Fruit fly (Drosophila melanogaster) whole organism, embryonic: ENCODE measurements around the gene Ptp10D.

Experiments used
- Aef1 ChIP-seq: fragments of 200-800 bp; sonication (Bioruptor generic); IDR thresholded peaks from 3 replicates; pipeline ENCODE4 v1.3.6; 2022; ENCODE audit warnings: missing biosample characterization, missing genetic modification characterization
- Antp ChIP-seq: fragments of 200-800 bp; sonication (Bioruptor generic); optimal IDR thresholded peaks from 3 replicates; lab custom pipeline; 2016; ENCODE audit warnings: missing biosample characterization, missing genetic modification characterization
- Atf3 ChIP-seq: fragments of 200-800 bp; sonication (Bioruptor generic); optimal IDR thresholded peaks from 3 replicates; lab custom pipeline; 2016; ENCODE audit warnings: missing biosample characterization, missing genetic modification characterization
- B-H2 ChIP-seq: fragments of 200-800 bp; sonication (Bioruptor generic); optimal IDR thresholded peaks from 2 replicates; lab custom pipeline; 2018; ENCODE audit warnings: missing biosample characterization, mild to moderate bottlenecking, missing genetic modification characterization
- CG11723 ChIP-seq: fragments of 200-800 bp; sonication (Bioruptor generic); optimal IDR thresholded peaks from 2 replicates; lab custom pipeline; 2017; ENCODE audit warnings: missing biosample characterization, mild to moderate bottlenecking, missing genetic modification characterization
- CG12219 ChIP-seq: fragments of 200-800 bp; sonication (Bioruptor generic); optimal IDR thresholded peaks from 3 replicates; lab custom pipeline; 2018; ENCODE audit warnings: missing biosample characterization, mild to moderate bottlenecking, missing genetic modification characterization
- CG15696 ChIP-seq: fragments of 200-800 bp; sonication (Bioruptor generic); optimal IDR thresholded peaks from 2 replicates; lab custom pipeline; 2019; ENCODE audit warnings: missing biosample characterization, mild to moderate bottlenecking, missing genetic modification characterization, moderate library complexity
- CG16779 ChIP-seq: fragments of 200-800 bp; sonication (Bioruptor generic); IDR thresholded peaks from 2 replicates; pipeline ENCODE4 v1.3.6; 2022; ENCODE audit warnings: missing biosample characterization, missing genetic modification characterization
- CG17612 ChIP-seq: fragments of 200-800 bp; sonication (Bioruptor generic); IDR thresholded peaks from 2 replicates; pipeline ENCODE4 v1.3.6; 2022; ENCODE audit warnings: missing biosample characterization, missing genetic modification characterization
- CG17912 ChIP-seq: fragments of 200-800 bp; sonication (Bioruptor generic); optimal IDR thresholded peaks from 2 replicates; lab custom pipeline; 2018; ENCODE audit warnings: missing biosample characterization, mild to moderate bottlenecking, missing genetic modification characterization
- CG18011 ChIP-seq: fragments of 200-800 bp; sonication (Bioruptor generic); optimal IDR thresholded peaks from 2 replicates; lab custom pipeline; 2017; ENCODE audit warnings: missing biosample characterization, missing genetic modification characterization, mild to moderate bottlenecking, moderate library complexity, missing genotype
- CG31388 ChIP-seq: fragments of 200-800 bp; sonication (Bioruptor generic); optimal IDR thresholded peaks from 2 replicates; lab custom pipeline; 2016; ENCODE audit warnings: missing biosample characterization, missing genetic modification characterization
- CG31441 ChIP-seq: fragments of 200-800 bp; sonication (Bioruptor generic); IDR thresholded peaks from 2 replicates; pipeline ENCODE4 v1.3.6; 2022; ENCODE audit warnings: missing biosample characterization, missing genetic modification characterization
- CG4282 ChIP-seq: fragments of 200-800 bp; sonication (Bioruptor generic); optimal IDR thresholded peaks from 2 replicates; lab custom pipeline; 2016; ENCODE audit warnings: missing biosample characterization, missing genetic modification characterization
- CG4360 ChIP-seq: fragments of 200-800 bp; sonication (Bioruptor generic); IDR thresholded peaks from 2 replicates; pipeline ENCODE4 v1.3.6; 2022; ENCODE audit warnings: missing biosample characterization, missing genetic modification characterization
- CG6254 ChIP-seq: fragments of 200-800 bp; sonication (Bioruptor generic); optimal IDR thresholded peaks from 3 replicates; lab custom pipeline; 2017; ENCODE audit warnings: mild to moderate bottlenecking, missing biosample characterization, missing genetic modification reagents, missing genetic modification characterization
- CG6791 ChIP-seq: fragments of 200-800 bp; sonication (Bioruptor generic); IDR thresholded peaks from 3 replicates; pipeline ENCODE4 v1.3.6; 2022; ENCODE audit warnings: missing biosample characterization, missing genetic modification characterization; ENCODE audit not compliant: partially characterized antibody
- CG7271 ChIP-seq: fragments of 200-800 bp; sonication (Bioruptor generic); optimal IDR thresholded peaks from 2 replicates; lab custom pipeline; 2018; ENCODE audit warnings: missing biosample characterization, mild to moderate bottlenecking, missing genetic modification characterization, moderate library complexity
- CG7839 ChIP-seq: fragments of 200-800 bp; sonication (Bioruptor generic); optimal IDR thresholded peaks from 3 replicates; lab custom pipeline; 2018; ENCODE audit warnings: missing biosample characterization, mild to moderate bottlenecking, missing genetic modification characterization, moderate library complexity
- CG7928 ChIP-seq: fragments of 200-800 bp; sonication (Bioruptor generic); optimal IDR thresholded peaks from 2 replicates; lab custom pipeline; 2017; ENCODE audit warnings: missing biosample characterization, mild to moderate bottlenecking, missing genetic modification characterization
- Chrac-16 ChIP-seq: fragments of 200-800 bp; sonication (Bioruptor generic); optimal IDR thresholded peaks from 3 replicates; lab custom pipeline; 2016; ENCODE audit warnings: missing biosample characterization, missing genetic modification characterization
- CkIIα-i1 ChIP-seq: fragments of 200-800 bp; sonication (Bioruptor generic); IDR thresholded peaks from 2 replicates; pipeline ENCODE4 v1.3.6; 2022; ENCODE audit warnings: missing biosample characterization, missing genetic modification characterization
- CrebB ChIP-seq: fragments of 200-800 bp; sonication (Bioruptor generic); optimal IDR thresholded peaks from 3 replicates; lab custom pipeline; 2018; ENCODE audit warnings: missing biosample characterization, mild to moderate bottlenecking, missing genetic modification characterization
- Doc2 ChIP-seq: fragments of 200-800 bp; sonication (Bioruptor generic); IDR thresholded peaks from 2 replicates; pipeline ENCODE4 v1.3.6; 2022; ENCODE audit warnings: missing biosample characterization, missing genetic modification characterization
- E2f2 ChIP-seq: fragments of 200-800 bp; sonication (Bioruptor generic); IDR thresholded peaks from 2 replicates; pipeline ENCODE4 v1.3.6; 2022; ENCODE audit warnings: missing biosample characterization, missing genetic modification characterization
- HHEX ChIP-seq: fragments of 200-800 bp; sonication (Bioruptor generic); optimal IDR thresholded peaks from 3 replicates; lab custom pipeline; 2017; ENCODE audit warnings: missing biosample characterization, mild to moderate bottlenecking, missing genetic modification characterization, missing genetic modification reagents
- Hsf ChIP-seq: fragments of 200-800 bp; sonication (Bioruptor generic); optimal IDR thresholded peaks from 3 replicates; lab custom pipeline; 2016; ENCODE audit warnings: missing biosample characterization, missing genetic modification characterization
- Kr ChIP-seq: fragments of 200-800 bp; sonication (Bioruptor generic); optimal IDR thresholded peaks from 2 replicates; lab custom pipeline; 2017; ENCODE audit warnings: missing biosample characterization, mild to moderate bottlenecking, missing genetic modification characterization
- Mad ChIP-seq: fragments of 200-800 bp; sonication (Bioruptor generic); optimal IDR thresholded peaks from 2 replicates; lab custom pipeline; 2016; ENCODE audit warnings: missing biosample characterization, missing genetic modification characterization
- Max ChIP-seq: fragments of 200-800 bp; sonication (Bioruptor generic); optimal IDR thresholded peaks from 2 replicates; lab custom pipeline; 2016; ENCODE audit warnings: missing biosample characterization, mild to moderate bottlenecking, missing genetic modification characterization
- NFAT ChIP-seq: fragments of 200-800 bp; sonication (Bioruptor generic); IDR thresholded peaks from 2 replicates; pipeline ENCODE4 v1.3.6; 2022; ENCODE audit warnings: missing biosample characterization, missing genetic modification characterization
- NK7.1 ChIP-seq: fragments of 200-800 bp; sonication (Bioruptor generic); optimal IDR thresholded peaks from 3 replicates; lab custom pipeline; 2016; ENCODE audit warnings: missing biosample characterization, missing genetic modification characterization
- Nf-YB ChIP-seq: fragments of 200-800 bp; sonication (Bioruptor generic); optimal IDR thresholded peaks from 3 replicates; lab custom pipeline; 2019; ENCODE audit warnings: missing biosample characterization, mild to moderate bottlenecking, missing genetic modification characterization, moderate library complexity
- Optix ChIP-seq: fragments of 200-800 bp; sonication (Bioruptor generic); IDR thresholded peaks from 3 replicates; pipeline ENCODE4 v1.3.6; 2022; ENCODE audit warnings: missing biosample characterization, missing genetic modification characterization
- Side ChIP-seq: fragments of 200-800 bp; sonication (Bioruptor generic); optimal IDR thresholded peaks from 2 replicates; lab custom pipeline; 2016; ENCODE audit warnings: missing biosample characterization, missing genetic modification characterization
- Sry-δ ChIP-seq: fragments of 200-800 bp; sonication (Bioruptor generic); optimal IDR thresholded peaks from 2 replicates; lab custom pipeline; 2016; ENCODE audit warnings: missing biosample characterization, missing genetic modification characterization
- aop ChIP-seq: fragments of 200-800 bp; sonication (Bioruptor generic); IDR thresholded peaks from 2 replicates; pipeline ENCODE4 v1.3.6; 2022; ENCODE audit warnings: missing biosample characterization, missing genetic modification characterization
- ap ChIP-seq: fragments of 200-800 bp; sonication (Bioruptor generic); IDR thresholded peaks from 2 replicates; pipeline ENCODE4 v1.3.6; 2022; ENCODE audit warnings: missing biosample characterization, missing genetic modification characterization
- bigmax ChIP-seq: fragments of 200-800 bp; sonication (Bioruptor generic); optimal IDR thresholded peaks from 2 replicates; lab custom pipeline; 2018; ENCODE audit warnings: missing biosample characterization, mild to moderate bottlenecking, missing genetic modification characterization
- cg ChIP-seq: fragments of 200-800 bp; sonication (Bioruptor generic); optimal IDR thresholded peaks from 3 replicates; lab custom pipeline; 2019; ENCODE audit warnings: missing biosample characterization, mild to moderate bottlenecking, missing genetic modification characterization, moderate library complexity
- ci ChIP-seq: fragments of 200-800 bp; sonication (Bioruptor generic); IDR thresholded peaks from 3 replicates; pipeline ENCODE4 v1.3.6; 2022; ENCODE audit warnings: missing biosample characterization, missing genetic modification characterization
- fd102C ChIP-seq: fragments of 200-800 bp; sonication (Bioruptor generic); optimal IDR thresholded peaks from 2 replicates; lab custom pipeline; 2018; ENCODE audit warnings: missing biosample characterization, mild to moderate bottlenecking, missing genetic modification characterization, moderate library complexity
- hb ChIP-seq: fragments of 200-800 bp; sonication (Bioruptor generic); IDR thresholded peaks from 3 replicates; pipeline ENCODE4 v1.3.6; 2022; ENCODE audit warnings: missing biosample characterization, missing genetic modification characterization; ENCODE audit not compliant: partially characterized antibody
- ken ChIP-seq: fragments of 200-800 bp; sonication (Bioruptor generic); IDR thresholded peaks from 3 replicates; pipeline ENCODE4 v1.3.6; 2022; ENCODE audit warnings: missing biosample characterization, missing genetic modification characterization
- nom ChIP-seq: fragments of 200-800 bp; sonication (Bioruptor generic); optimal IDR thresholded peaks from 2 replicates; lab custom pipeline; 2017; ENCODE audit warnings: missing biosample characterization, missing genetic modification characterization, mild to moderate bottlenecking, moderate library complexity, missing genetic modification reagents
- ranshi ChIP-seq: fragments of 200-800 bp; sonication (Bioruptor generic); IDR thresholded peaks from 2 replicates; pipeline ENCODE4 v1.3.6; 2022; ENCODE audit warnings: missing biosample characterization, missing genetic modification characterization
- so ChIP-seq: fragments of 200-800 bp; sonication (Bioruptor generic); IDR thresholded peaks from 3 replicates; pipeline ENCODE4 v1.3.6; 2022; ENCODE audit warnings: missing biosample characterization, missing genetic modification characterization
- tx ChIP-seq: fragments of 200-800 bp; sonication (Bioruptor generic); optimal IDR thresholded peaks from 2 replicates; lab custom pipeline; 2016; ENCODE audit warnings: missing biosample characterization, missing genetic modification characterization

The Ptp10D gene

dm6 chrX:11681558-11682551 lies 60.0 kb downstream of the Ptp10D start (continued):
- no peak for TF ChIP-seq CG31388 (GFP tag; lab: Kevin White, UChicago)
- TF ChIP-seq CG4282 (GFP tag; lab: Kevin White, UChicago): peak; percentile 65
- TF ChIP-seq Sry-δ (GFP tag; lab: Kevin White, UChicago): peak; percentile 75
- TF ChIP-seq Atf3 (GFP tag; lab: Kevin White, UChicago): peak; percentile 23
- TF ChIP-seq CG17912 (GFP tag; lab: Kevin White, UChicago): peak; percentile 23
- TF ChIP-seq CG6254 (GFP tag; lab: Kevin White, UChicago): no peak
- TF ChIP-seq ranshi (GFP tag; lab: Robert Waterston, UW): peak; percentile 40; the same call in 1 of the 2 replicates
- TF ChIP-seq CG31441 (GFP tag; lab: Robert Waterston, UW): peak; percentile 42; the same call in 1 of the 2 replicates
- peak; percentile 71; the same call in 1 of the 2 replicates for TF ChIP-seq CG4360 (GFP tag; lab: Robert Waterston, UW)
- no peak for TF ChIP-seq ap
- no peak for TF ChIP-seq aop (GFP tag; lab: Robert Waterston, UW)
- TF ChIP-seq so: peak; percentile 51; the same call in 1 of the 3 replicates
- peak; percentile 66 for TF ChIP-seq B-H2 (GFP tag; lab: Kevin White, UChicago)
- TF ChIP-seq CG11723 (GFP tag; lab: Kevin White, UChicago): no peak
- peak; percentile 39 for TF ChIP-seq CG18011 (GFP tag; lab: Kevin White, UChicago)
- TF ChIP-seq CG7928 (GFP tag; lab: Kevin White, UChicago): peak; percentile 32
- TF ChIP-seq nom (GFP tag; lab: Kevin White, UChicago): peak; percentile 75
- TF ChIP-seq CG17612 (GFP tag; lab: Robert Waterston, UW): no peak
- TF ChIP-seq Doc2: no peak
- TF ChIP-seq NFAT (GFP tag; lab: Robert Waterston, UW): peak; percentile 41; the same call in 1 of the 2 replicates
- no peak for TF ChIP-seq CrebB (tag; lab: Kevin White, UChicago)
- peak; percentile 35 for TF ChIP-seq NK7.1
- TF ChIP-seq CkIIα-i1 (GFP tag; lab: Robert Waterston, UW): no peak
- TF ChIP-seq CG12219: no peak
- peak; percentile 53 for TF ChIP-seq Hsf (GFP tag; lab: Kevin White, UChicago)
- TF ChIP-seq ken: 0 out of 3 replicates have a peak, but pooled peaks have one; percentile 30
- TF ChIP-seq hb (GFP tag; lab: Robert Waterston, UW): no peak
- peak; percentile 45; the same call in 1 of the 3 replicates for TF ChIP-seq CG6791 (GFP tag; lab: Robert Waterston, UW)
- TF ChIP-seq fd102C (GFP tag; lab: Kevin White, UChicago): no peak
- peak; percentile 62 for TF ChIP-seq CG7839
- TF ChIP-seq Nf-YB: peak; percentile 49
- TF ChIP-seq CG16779: no peak
- TF ChIP-seq E2f2 (GFP tag; lab: Robert Waterston, UW): peak; percentile 88
- TF ChIP-seq HHEX: peak; percentile 67
- peak; percentile 94 for TF ChIP-seq cg (GFP tag; lab: Kevin White, UChicago)
- TF ChIP-seq bigmax (GFP tag; lab: Kevin White, UChicago): no peak
- TF ChIP-seq Mad (GFP tag; lab: Kevin White, UChicago): no peak
- TF ChIP-seq Max: peak; percentile 21
- no peak for TF ChIP-seq CG7271 (tag; lab: Kevin White, UChicago)
- peak; percentile 70 for TF ChIP-seq Side (GFP tag; lab: Kevin White, UChicago)
- peak; percentile 69 for TF ChIP-seq Antp (GFP tag; lab: Kevin White, UChicago)
- no peak for TF ChIP-seq Optix
- peak; percentile 56 for TF ChIP-seq CG15696 (tag; lab: Kevin White, UChicago)
- peak; percentile 72; the same call in 1 of the 3 replicates for TF ChIP-seq ci
- peak; percentile 60 for TF ChIP-seq Chrac-16 (GFP tag; lab: Kevin White, UChicago)
- TF ChIP-seq Aef1 (GFP tag; lab: Robert Waterston, UW): peak; percentile 88
- peak; percentile 71 for TF ChIP-seq tx (GFP tag; lab: Kevin White, UChicago)
- TF ChIP-seq Kr (GFP tag; lab: Kevin White, UChicago): no peak
